Worm (Caenorhabditis elegans) whole organism, early embryonic: Measurements from ENCODE around the gene K04G7.1.

Source experiments
- aly-1 ChIP-seq: sonication (generic microtip); optimal IDR thresholded peaks from 2 replicates; lab custom pipeline; 2016; ENCODE audit warnings: missing genetic modification characterization, missing compliant biosample characterization
- ama-1 ChIP-seq: fragments of 150-350 bp; optimal IDR thresholded peaks from 2 replicates; lab custom pipeline; 2014
- ceh-13 ChIP-seq: fragments of 200-800 bp; sonication (Bioruptor generic); optimal IDR thresholded peaks from 2 replicates; lab custom pipeline; 2018; ENCODE audit warnings: mild to moderate bottlenecking, missing genetic modification characterization, missing compliant biosample characterization
- ets-7 ChIP-seq: sonication (generic microtip); optimal IDR thresholded peaks from 2 replicates; lab custom pipeline; 2016; ENCODE audit warnings: missing genotype, missing genetic modification characterization, missing compliant biosample characterization
- flt-1 ChIP-seq: fragments of 200-800 bp; sonication (Bioruptor generic); IDR thresholded peaks from 2 replicates; pipeline ENCODE4 v1.3.6; 2022; ENCODE audit warnings: missing genetic modification characterization, missing compliant biosample characterization
- hmg-4 ChIP-seq: fragments of 200-800 bp; sonication (Bioruptor generic); optimal IDR thresholded peaks from 2 replicates; lab custom pipeline; 2018; ENCODE audit warnings: mild to moderate bottlenecking, missing genetic modification characterization, missing compliant biosample characterization
- hnd-1 ChIP-seq: sonication (generic microtip); optimal IDR thresholded peaks from 2 replicates; lab custom pipeline; 2016; ENCODE audit warnings: missing genetic modification characterization, missing compliant biosample characterization
- pes-1 ChIP-seq: fragments of 200-800 bp; sonication (Bioruptor generic); IDR thresholded peaks from 2 replicates; pipeline ENCODE4 v1.3.6; 2022; ENCODE audit warnings: missing genetic modification reagents, missing genetic modification characterization, missing compliant biosample characterization
- scrt-1 ChIP-seq: fragments of 200-800 bp; sonication (Bioruptor generic); IDR thresholded peaks from 2 replicates; pipeline ENCODE4 v1.3.6; 2022; ENCODE audit warnings: missing genetic modification characterization, missing compliant biosample characterization
- sea-1 ChIP-seq: fragments of 200-800 bp; sonication (Bioruptor generic); conservative IDR thresholded peaks from 2 replicates; pipeline ENCODE4 v1.3.6; 2022; ENCODE audit warnings: missing genetic modification characterization, missing compliant biosample characterization

DNA sequence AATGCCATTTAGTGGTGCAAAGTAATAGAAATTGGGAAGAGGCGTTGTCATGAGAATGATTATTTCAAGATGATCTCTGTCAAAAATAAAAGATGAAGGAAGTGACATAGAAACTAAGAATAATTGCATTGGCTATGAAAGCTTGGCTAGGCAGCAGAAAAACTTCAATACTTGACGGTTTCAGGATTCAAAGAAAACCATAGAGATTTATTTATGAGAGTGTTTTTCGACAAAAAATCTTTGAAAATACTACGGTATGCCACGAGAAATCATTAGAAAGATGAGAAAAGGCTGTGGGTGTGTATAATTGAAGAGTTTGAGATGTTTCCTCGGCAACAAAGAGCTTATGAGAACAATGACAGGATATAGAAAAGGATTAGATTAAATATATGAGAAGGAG lies 23.0 kb downstream of the K04G7.1 start, which contains the start of gene F37C12.14:
- TF ChIP-seq aly-1 (tag; lab: Kevin White, UChicago) (no peak), ama-1 (lab: Kevin White, UChicago) (no peak), ets-7 (no peak), pes-1 (GFP tag; lab: Robert Waterston, UW) (no peak), scrt-1 (GFP tag; lab: Robert Waterston, UW) (no peak), flt-1 (no peak), hnd-1 (no peak), hmg-4 (no peak), sea-1 (GFP tag; lab: Robert Waterston, UW) (no peak), ceh-13 (GFP tag; lab: Kevin White, UChicago) (no peak)
